Fruit fly (Drosophila melanogaster) whole organism, wandering third instar larva: ENCODE measurements around the gene Ugt303B3.
A peak's percentile ranks its signal among the peaks of the same experiment; 100 is the strongest.

Experiments used
- Abd-B ChIP-seq: fragments of >200 bp; optimal IDR thresholded peaks from 2 replicates; lab custom pipeline; 2017; ENCODE audit warnings: missing biosample characterization, missing genetic modification characterization
- CG32264 ChIP-seq: fragments of 200-800 bp; sonication (Bioruptor generic); optimal IDR thresholded peaks from 2 replicates; lab custom pipeline; 2016; ENCODE audit warnings: missing biosample characterization, missing genetic modification characterization
- CG9705 ChIP-seq: fragments of 200-800 bp; sonication (Bioruptor generic); optimal IDR thresholded peaks from 2 replicates; lab custom pipeline; 2018; ENCODE audit warnings: missing biosample characterization, mild to moderate bottlenecking, missing genetic modification characterization
- Dfd ChIP-seq: fragments of >200 bp; optimal IDR thresholded peaks from 2 replicates; lab custom pipeline; 2017; ENCODE audit warnings: missing biosample characterization, missing genetic modification characterization
- Dif ChIP-seq: fragments of 200-275, 200-300 bp; sonication (Bioruptor generic); optimal IDR thresholded peaks from 2 replicates; lab custom pipeline; 2018; ENCODE audit warnings: missing biosample characterization, missing genetic modification characterization; ENCODE audit not compliant: partially characterized antibody
- GATAd ChIP-seq: sonication (Bioruptor generic); optimal IDR thresholded peaks from 2 replicates; lab custom pipeline; 2016; ENCODE audit warnings: missing biosample characterization, missing genetic modification characterization
- HLH106 ChIP-seq: fragments of 200-800 bp; optimal IDR thresholded peaks from 3 replicates; lab custom pipeline; 2019; ENCODE audit warnings: missing biosample characterization, mild to moderate bottlenecking, missing genetic modification characterization, moderate library complexity
- Hnf4 ChIP-seq: fragments of 200-800 bp; sonication (Bioruptor generic); optimal IDR thresholded peaks from 2 replicates; lab custom pipeline; 2016; ENCODE audit warnings: missing biosample characterization, mild to moderate bottlenecking, missing genetic modification characterization
- Hr78 ChIP-seq: fragments of >200 bp; optimal IDR thresholded peaks from 2 replicates; lab custom pipeline; 2017; ENCODE audit warnings: missing biosample characterization, missing genetic modification characterization
- Mio ChIP-seq: sonication (Bioruptor generic); optimal IDR thresholded peaks from 2 replicates; lab custom pipeline; 2016; ENCODE audit warnings: missing biosample characterization, missing genetic modification characterization
- Myc ChIP-seq: fragments of >200 bp; optimal IDR thresholded peaks from 2 replicates; lab custom pipeline; 2017
- N ChIP-seq: fragments of >200 bp; optimal IDR thresholded peaks from 2 replicates; lab custom pipeline; 2018; ENCODE audit warnings: missing biosample characterization, missing external identifiers, missing genetic modification characterization
- OdsH ChIP-seq: fragments of 200-800 bp; sonication (Bioruptor generic); optimal IDR thresholded peaks from 2 replicates; lab custom pipeline; 2016; ENCODE audit warnings: missing biosample characterization, mild to moderate bottlenecking, missing genetic modification characterization
- Sp1 ChIP-seq: fragments of 200-800 bp; sonication (Bioruptor generic); optimal IDR thresholded peaks from 3 replicates; lab custom pipeline; 2019; ENCODE audit warnings: missing biosample characterization, mild to moderate bottlenecking, missing genetic modification characterization, moderate library complexity
- Vsx2 ChIP-seq: fragments of 200-300, 225-300 bp; sonication (Bioruptor generic); optimal IDR thresholded peaks from 2 replicates; lab custom pipeline; 2018; ENCODE audit warnings: missing biosample characterization, missing genetic modification characterization; ENCODE audit not compliant: partially characterized antibody
- brk ChIP-seq: fragments of 200-800 bp; sonication (Bioruptor generic); optimal IDR thresholded peaks from 2 replicates; lab custom pipeline; 2016; ENCODE audit warnings: missing biosample characterization, mild to moderate bottlenecking, missing genetic modification characterization
- dl ChIP-seq, 2 experiments: fragments of 175-275, 200-275 bp in 1 of 2; fragments of 200-275 bp in 1 of 2; sonication (Bioruptor generic); optimal IDR thresholded peaks; lab custom pipeline; 2018; ENCODE audit warnings: mild to moderate bottlenecking in 2 of 2, missing biosample characterization in 2 of 2, missing genetic modification characterization in 2 of 2, moderate library complexity in 2 of 2; ENCODE audit not compliant: partially characterized antibody in 2 of 2, insufficient read depth in 1 of 2
- dsf ChIP-seq: sonication (Bioruptor generic); optimal IDR thresholded peaks from 2 replicates; lab custom pipeline; 2016; ENCODE audit warnings: missing biosample characterization, missing genetic modification characterization, borderline replicate concordance
- ey ChIP-seq: fragments of 200-800 bp; sonication (Bioruptor generic); optimal IDR thresholded peaks from 2 replicates; lab custom pipeline; 2016; ENCODE audit warnings: missing biosample characterization, missing genetic modification characterization
- foxo ChIP-seq, 2 experiments: fragments of 200-800 bp; sonication (Bioruptor generic); optimal IDR thresholded peaks; 2 replicates in 1 of 2; 3 replicates in 1 of 2; lab custom pipeline; 2016 to 2017; ENCODE audit warnings: missing biosample characterization in 2 of 2, missing genetic modification characterization in 2 of 2
- fru ChIP-seq: fragments of 200-800 bp; sonication (Bioruptor generic); optimal IDR thresholded peaks from 3 replicates; lab custom pipeline; 2016; ENCODE audit warnings: missing biosample characterization, mild to moderate bottlenecking, missing genetic modification characterization
- lola ChIP-seq: fragments of >200 bp; optimal IDR thresholded peaks from 2 replicates; lab custom pipeline; 2017; ENCODE audit warnings: missing biosample characterization, missing genetic modification characterization
- pan ChIP-seq: fragments of >200 bp; optimal IDR thresholded peaks from 2 replicates; lab custom pipeline; 2017
- sage ChIP-seq: fragments of 200-800 bp; sonication (Bioruptor generic); optimal IDR thresholded peaks from 2 replicates; lab custom pipeline; 2016; ENCODE audit warnings: missing biosample characterization, mild to moderate bottlenecking, missing genetic modification characterization
- sv ChIP-seq: fragments of 200-800 bp; sonication (Bioruptor generic); optimal IDR thresholded peaks from 3 replicates; lab custom pipeline; 2016; ENCODE audit warnings: missing biosample characterization, missing genetic modification characterization
- usp ChIP-seq: fragments of >200 bp; optimal IDR thresholded peaks from 2 replicates; lab custom pipeline; 2017; ENCODE audit warnings: missing biosample characterization, missing genetic modification characterization

The Ugt303B3 gene

dm6 chr3R:23534609-23535008 lies at the start of gene Ugt303B3:
Gene Ugt303B3, minus strand, starts transcription at chr3R:23534767.
- TF ChIP-seq GATAd (GFP tag; lab: Kevin White, UChicago) (no peak), Dif (GFP tag; lab: Kevin White, UChicago) (no peak), pan (lab: Kevin White, UChicago) (no peak), CG32264 (GFP tag; lab: Kevin White, UChicago) (no peak), Dfd (GFP tag; lab: Kevin White, UChicago) (no peak), Mio (GFP tag; lab: Kevin White, UChicago) (no peak)
- TF ChIP-seq, all 38 proteins: peak for 0

- TF ChIP-seq ey (no peak), usp (no peak), CG32264 (GFP tag; lab: Kevin White, UChicago) (no peak), dsf (GFP tag; lab: Kevin White, UChicago) (no peak), foxo (GFP tag; optimal IDR thresholded peaks at IDR 0.05; lab: Kevin White, UChicago) (no peak), dl (GFP tag; optimal IDR thresholded peaks at IDR 0.05; lab: Kevin White, UChicago; ENCODE audit: insufficient read depth in 1 of 2, partially characterized antibody in 2 of 2) (no peak)
Measured at dm6 chr3R:23576618-23577017, 42.1 kb upstream of the Ugt303B3 start.

- peak; percentile 75 for TF ChIP-seq Dfd (GFP tag; lab: Kevin White, UChicago)
- no peak for TF ChIP-seq Dif (GFP tag; lab: Kevin White, UChicago)
- TF ChIP-seq brk (GFP tag; lab: Kevin White, UChicago): no peak
- TF ChIP-seq, all 38 proteins: peak for 1
Measured at dm6 chr3R:23569195-23569594, 34.6 kb upstream of the Ugt303B3 start.

- TF ChIP-seq Abd-B (GFP tag; lab: Kevin White, UChicago): no peak
- TF ChIP-seq N (GFP tag; lab: Kevin White, UChicago): no peak
- no peak for TF ChIP-seq lola (GFP tag; lab: Kevin White, UChicago)
- no peak for TF ChIP-seq sv
- TF ChIP-seq fru: no peak
- TF ChIP-seq GATAd (GFP tag; lab: Kevin White, UChicago): no peak
- TF ChIP-seq Hnf4 (GFP tag; lab: Kevin White, UChicago): no peak
- TF ChIP-seq Sp1 (GFP tag; lab: Kevin White, UChicago): no peak
- no peak for TF ChIP-seq HLH106 (tag; lab: Kevin White, UChicago)
- TF ChIP-seq CG9705: no peak
- TF ChIP-seq, all 38 proteins: peak for 0
Measured at dm6 chr3R:23557244-23557643, 22.7 kb upstream of the Ugt303B3 start, which contains the start of gene beat-IV. Gene beat-IV, plus strand, starts transcription at chr3R:23557412.

dm6 chr3R:23556843-23557242 lies 22.3 kb upstream of the Ugt303B3 start, which contains the start of gene CG10164:
Gene CG10164, minus strand, starts transcription at chr3R:23556943.
- TF ChIP-seq Hr78 (GFP tag; lab: Kevin White, UChicago): no peak
- no peak for TF ChIP-seq Dfd (GFP tag; lab: Kevin White, UChicago)
- no peak for TF ChIP-seq dsf (GFP tag; lab: Kevin White, UChicago)

dm6 chr3R:23538719-23539145 lies 4.2 kb upstream of the Ugt303B3 start, which contains the start of gene Ugt303B2:
Gene Ugt303B2, minus strand, starts transcription at chr3R:23538908.
- no peak for TF ChIP-seq N (GFP tag; lab: Kevin White, UChicago)
- TF ChIP-seq Vsx2: peak; percentile 9
- peak; percentile 47 for TF ChIP-seq fru
- no peak for TF ChIP-seq Dfd (GFP tag; lab: Kevin White, UChicago)
- TF ChIP-seq foxo (GFP tag; optimal IDR thresholded peaks at IDR 0.05; lab: Kevin White, UChicago): no peak
- TF ChIP-seq Myc: no peak

dm6 chr3R:23536610-23537009 lies 2.0 kb upstream of the Ugt303B3 start, which contains the start of gene Ugt303B1:
Gene Ugt303B1, minus strand, starts transcription at chr3R:23536710.
- TF ChIP-seq brk (GFP tag; lab: Kevin White, UChicago): no peak
- TF ChIP-seq Hr78 (GFP tag; lab: Kevin White, UChicago): no peak
- no peak for TF ChIP-seq sv
- TF ChIP-seq OdsH (GFP tag; lab: Kevin White, UChicago): no peak
- TF ChIP-seq sage: no peak
